Worm (Caenorhabditis elegans) whole organism, L1 larva: ENCODE measurements around the gene F21A3.11.

ENCODE experiments used
- ceh-63 ChIP-seq: fragments of 200-800 bp; sonication (Bioruptor generic); optimal IDR thresholded peaks from 2 replicates; lab custom pipeline; 2018; ENCODE audit warnings: mild to moderate bottlenecking, missing genetic modification characterization, missing compliant biosample characterization
- elt-2 ChIP-seq: sonication (generic microtip); optimal IDR thresholded peaks from 2 replicates; lab custom pipeline; 2016; ENCODE audit warnings: missing genetic modification characterization, mild to moderate bottlenecking, inconsistent platforms, missing compliant biosample characterization, missing genetic modification reagents
- fos-1 ChIP-seq: fragments of 150-350 bp; optimal IDR thresholded peaks from 2 replicates; lab custom pipeline; 2014; ENCODE audit warnings: missing biosample characterization, missing genetic modification characterization
- lin-35 ChIP-seq, 2 experiments: fragments of 150-350 bp; optimal IDR thresholded peaks; 2 replicates each; lab custom pipeline; 2014; ENCODE audit warnings: missing biosample characterization in 2 of 2, missing genetic modification characterization in 2 of 2, missing genetic modification reagents in 2 of 2
- nhr-85 ChIP-seq: sonication (generic microtip); peaks from one replicate; lab custom pipeline; 2016; ENCODE audit warnings: missing genetic modification characterization, inconsistent platforms, missing compliant biosample characterization
- snpc-4 ChIP-seq: fragments of 150-350 bp; optimal IDR thresholded peaks from 2 replicates; lab custom pipeline; 2014; ENCODE audit warnings: missing biosample characterization, missing genetic modification characterization
- sptf-1 ChIP-seq: fragments of 150-350 bp; optimal IDR thresholded peaks from 2 replicates; lab custom pipeline; 2014; ENCODE audit warnings: missing biosample characterization, missing genetic modification characterization
- ztf-4 ChIP-seq: fragments of 150-350 bp; optimal IDR thresholded peaks from 2 replicates; lab custom pipeline; 2014; ENCODE audit warnings: missing biosample characterization, missing genetic modification characterization

- TF ChIP-seq sptf-1 (tag; lab: Kevin White, UChicago) (no peak), fos-1 (tag; lab: Kevin White, UChicago) (no peak), snpc-4 (no peak), nhr-85 (no peak), lin-35 (GFP tag; optimal IDR thresholded peaks at IDR 0.05; lab: Kevin White, UChicago) (no peak), ceh-63 (GFP tag; lab: Kevin White, UChicago) (no peak), elt-2 (tag; lab: Kevin White, UChicago) (peak; percentile 7), ztf-4 (no peak)
Measured at ce11 chrV:15499099-15499498, 33.9 kb downstream of the F21A3.11 start.
